Worm (Caenorhabditis elegans) whole organism, mixed stage, embryonic: ENCODE measurements around the gene rpn-2.

Source experiments
- blmp-1 ChIP-seq: fragments of 150-350 bp; optimal IDR thresholded peaks from 2 replicates; lab custom pipeline; 2014; ENCODE audit warnings: missing biosample characterization, missing genetic modification characterization
- mab-5 ChIP-seq: fragments of 150-350 bp; optimal IDR thresholded peaks from 2 replicates; lab custom pipeline; 2014; ENCODE audit warnings: missing biosample characterization, missing genetic modification characterization
- nhr-12 ChIP-seq: fragments of 150-350 bp; optimal IDR thresholded peaks from 2 replicates; lab custom pipeline; 2014; ENCODE audit warnings: missing biosample characterization, missing genetic modification characterization
- nhr-237 ChIP-seq: fragments of 150-350 bp; optimal IDR thresholded peaks from 2 replicates; lab custom pipeline; 2014; ENCODE audit warnings: missing biosample characterization, missing genetic modification characterization
- snpc-4 ChIP-seq: fragments of 150-350 bp; optimal IDR thresholded peaks from 2 replicates; lab custom pipeline; 2014; ENCODE audit warnings: missing biosample characterization, missing genetic modification characterization
- unc-62 ChIP-seq: fragments of 150-350 bp; optimal IDR thresholded peaks from 2 replicates; lab custom pipeline; 2014; ENCODE audit warnings: missing biosample characterization, missing genetic modification reagents, missing genetic modification characterization

- no peak for TF ChIP-seq blmp-1 (tag; lab: Kevin White, UChicago)
- TF ChIP-seq snpc-4 = no peak
- no peak for TF ChIP-seq unc-62 (GFP tag; lab: Kevin White, UChicago)
- TF ChIP-seq nhr-237 = no peak
- TF ChIP-seq mab-5 = no peak
- no peak for TF ChIP-seq nhr-12
Measured at ce11 chrIII:6176761-6177160, 22.2 kb upstream of the rpn-2 start, which contains the start of gene F42A10.6.
